Fruit fly (Drosophila melanogaster): ENCODE results near the gene CG32152.

The CG32152 gene

DNA sequence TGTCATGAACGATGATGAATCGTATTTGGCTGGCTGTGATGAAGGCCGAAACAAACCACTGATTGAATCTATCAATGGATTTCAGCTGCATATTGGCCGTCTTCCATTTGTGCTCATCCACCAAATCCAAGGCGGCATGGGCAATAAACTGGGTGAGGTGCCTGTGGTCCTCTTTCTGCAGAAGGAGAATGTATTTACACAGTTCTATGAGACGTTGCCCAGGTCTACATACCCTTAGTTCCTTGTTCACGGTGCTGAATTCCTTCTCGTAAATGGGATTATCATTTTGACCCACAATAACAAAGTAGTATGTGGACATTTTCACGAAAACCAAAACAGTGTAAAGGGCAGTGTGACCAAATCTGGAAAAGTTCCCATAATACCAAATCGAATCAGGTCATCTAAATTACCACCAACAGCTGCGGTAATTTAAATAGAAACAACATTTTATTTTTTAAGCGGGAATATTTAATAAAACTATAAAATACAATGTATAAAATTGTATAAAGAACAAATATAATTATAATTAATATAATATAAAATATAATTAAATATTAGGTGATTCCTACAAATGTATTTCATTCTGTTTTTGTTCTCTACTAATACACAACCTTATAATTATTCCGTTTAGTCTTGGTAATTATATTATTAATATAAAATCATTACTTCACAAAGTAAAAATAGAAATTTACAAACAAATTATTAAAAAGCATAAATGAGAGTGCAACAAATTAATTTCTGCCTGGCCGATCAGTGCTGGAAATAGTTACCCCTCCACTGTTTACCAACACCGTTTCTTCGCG lies 12.4 kb downstream of the CG32152 start, which contains the start of the genes Trs20 and elg1 (continued):
- TF ChIP-seq al (GFP tag; IDR thresholded peaks at IDR 0.05) (peak; percentile 39; the same call in 1 of the 2 replicates), jumu (GFP tag; optimal IDR thresholded peaks at IDR 0.05) (no peak), gcm2 (GFP tag; optimal IDR thresholded peaks at IDR 0.05) (peak; percentile 7), CG3281 (GFP tag; optimal IDR thresholded peaks at IDR 0.05) (peak; percentile 51), CG6689 (GFP tag; IDR thresholded peaks at IDR 0.05) (peak; percentile 44; the same call in 1 of the 2 replicates), CG1233 (GFP tag; optimal IDR thresholded peaks at IDR 0.05) (peak; percentile 1), D19A (tag; optimal IDR thresholded peaks at IDR 0.05) (peak; percentile 74), CG2199 (GFP tag; IDR thresholded peaks at IDR 0.05) (no peak), CG11456 (GFP tag; IDR thresholded peaks at IDR 0.05) (peak; percentile 45; the same call in 2 of the 3 replicates), Hey (tag; optimal IDR thresholded peaks at IDR 0.05) (no peak), Hr78 (GFP tag; optimal IDR thresholded peaks at IDR 0.05) (peak in 1 of 2 experiments; percentile 44), CG13624 (GFP tag; optimal IDR thresholded peaks at IDR 0.05) (no peak), Dp (GFP tag; optimal IDR thresholded peaks at IDR 0.05) (peak; percentile 79), CG11085 (GFP tag; IDR thresholded peaks at IDR 0.05) (no peak), sqz (GFP tag; optimal IDR thresholded peaks at IDR 0.05) (no peak), Hmr (GFP tag; optimal IDR thresholded peaks at IDR 0.05) (peak; percentile 15), CG6654 (GFP tag; optimal IDR thresholded peaks at IDR 0.05) (no peak), HLH54F (GFP tag; optimal IDR thresholded peaks at IDR 0.05) (peak; percentile 21), CG13894 (tag; optimal IDR thresholded peaks at IDR 0.05) (peak; percentile 15), CG5245 (GFP tag; optimal IDR thresholded peaks at IDR 0.05) (peak; percentile 6), ase (GFP tag; IDR thresholded peaks at IDR 0.05) (no peak), amos (GFP tag; IDR thresholded peaks at IDR 0.05; ENCODE audit: partially characterized antibody) (no peak), CG8388 (GFP tag; optimal IDR thresholded peaks at IDR 0.05) (peak; percentile 70), dm (GFP tag; optimal IDR thresholded peaks at IDR 0.05) (no peak), CG15601 (tag; optimal IDR thresholded peaks at IDR 0.05) (peak; percentile 67), CG12071 (GFP tag; optimal IDR thresholded peaks at IDR 0.05) (no peak), Chrac-16 (GFP tag; optimal IDR thresholded peaks at IDR 0.05) (peak; percentile 21), CG34376 (GFP tag; optimal IDR thresholded peaks at IDR 0.05) (no peak), CG10366 (GFP tag; IDR thresholded peaks at IDR 0.05) (no peak; the same call in 1 of the 2 replicates), Drgx (GFP tag; IDR thresholded peaks at IDR 0.05) (no peak), CG6683 (GFP tag; optimal IDR thresholded peaks at IDR 0.05) (peak; percentile 10), CG12744 (GFP tag; optimal IDR thresholded peaks at IDR 0.05) (no peak), Opbp (GFP tag; IDR thresholded peaks at IDR 0.05; ENCODE audit: partially characterized antibody) (peak; percentile 42; the same call in 1 of the 3 replicates), CG18619 (GFP tag; optimal IDR thresholded peaks at IDR 0.05) (peak; percentile 14), CG14441 (GFP tag; IDR thresholded peaks at IDR 0.05) (no peak), ftz-f1 (GFP tag; optimal IDR thresholded peaks at IDR 0.05) (no peak), rib (GFP tag; IDR thresholded peaks at IDR 0.05) (0 out of 2 replicates have a peak, but pooled peaks have one; percentile 32), Atf3 (GFP tag; optimal IDR thresholded peaks at IDR 0.05) (no peak), tap (tag; optimal IDR thresholded peaks at IDR 0.05) (peak; percentile 45), usp (GFP tag; optimal IDR thresholded peaks at IDR 0.05) (no peak), Spps (tag; optimal IDR thresholded peaks at IDR 0.05) (no peak), Ravus (GFP tag; IDR thresholded peaks at IDR 0.05) (no peak), PHDP (tag; optimal IDR thresholded peaks at IDR 0.05) (peak; percentile 70), Dll (GFP tag; IDR thresholded peaks at IDR 0.05; ENCODE audit: partially characterized antibody) (no peak), ssp (GFP tag; IDR thresholded peaks at IDR 0.05) (no peak), maf-S (GFP tag; optimal IDR thresholded peaks at IDR 0.05) (no peak), CG32772 (GFP tag; IDR thresholded peaks at IDR 0.05) (no peak), Oaz (GFP tag; IDR thresholded peaks at IDR 0.05) (no peak), CG14710 (tag; optimal IDR thresholded peaks at IDR 0.05) (peak; percentile 77)
